Worm (Caenorhabditis elegans): Measurements from ENCODE around the gene F58F9.3.
"Not testable (repeated sequence)": the region's sequence is repeated elsewhere in the genome, so short reads cannot be mapped to it uniquely, and the experiment has no call there.

- TF ChIP-seq nhr-179 (tag; optimal IDR thresholded peaks at IDR 0.05); unc-62 (GFP tag; optimal IDR thresholded peaks at IDR 0.05): not testable (repeated sequence)
These were observed 23.1 kb upstream of the F58F9.3 start for ce11 chrIV:6209958-6210357.
